Worm (Caenorhabditis elegans): ENCODE data around the gene sir-2.2.

DNA sequence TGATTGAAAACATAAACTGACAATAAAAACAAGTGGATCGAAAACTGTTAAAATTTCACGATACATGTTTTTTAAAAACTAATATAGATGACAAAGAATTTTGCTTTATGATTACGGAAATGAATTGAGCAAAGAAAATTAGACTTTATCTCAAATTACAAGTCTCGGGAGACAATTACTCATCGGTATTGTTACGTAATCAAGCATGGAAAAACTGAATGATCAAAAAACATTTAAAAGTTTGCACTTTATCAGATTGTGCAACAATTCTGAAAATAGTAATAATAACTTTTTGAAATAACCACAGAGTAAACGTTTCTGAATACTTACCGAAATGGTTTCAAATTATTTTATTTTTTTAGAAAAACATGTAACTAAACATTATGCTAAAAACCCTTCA lies 22.1 kb upstream of the sir-2.2 start, which contains the start of gene srd-43:
- TF ChIP-seq snpc-4 (tag; optimal IDR thresholded peaks at IDR 0.05) = no peak
- no peak for TF ChIP-seq unc-62 (GFP tag; optimal IDR thresholded peaks at IDR 0.05)
- TF ChIP-seq crh-2 (tag; optimal IDR thresholded peaks at IDR 0.05) = no peak
- TF ChIP-seq aly-2 (tag; optimal IDR thresholded peaks at IDR 0.05) = no peak
- no peak for TF ChIP-seq ZK546.5 (tag; optimal IDR thresholded peaks at IDR 0.05)
- no peak for TF ChIP-seq lin-11 (tag; optimal IDR thresholded peaks at IDR 0.05)
